Worm (Caenorhabditis elegans) whole organism, L4/young adult: ENCODE data around the gene nas-9.

Experiments used
- W03F9.2 ChIP-seq: fragments of 150-350 bp; optimal IDR thresholded peaks from 2 replicates; lab custom pipeline; 2014; ENCODE audit warnings: missing biosample characterization, missing genetic modification characterization
- him-1 ChIP-seq: sonication (generic microtip); optimal IDR thresholded peaks from 2 replicates; lab custom pipeline; 2016; ENCODE audit warnings: missing genotype, missing genetic modification reagents, missing genetic modification characterization, missing compliant biosample characterization

DNA sequence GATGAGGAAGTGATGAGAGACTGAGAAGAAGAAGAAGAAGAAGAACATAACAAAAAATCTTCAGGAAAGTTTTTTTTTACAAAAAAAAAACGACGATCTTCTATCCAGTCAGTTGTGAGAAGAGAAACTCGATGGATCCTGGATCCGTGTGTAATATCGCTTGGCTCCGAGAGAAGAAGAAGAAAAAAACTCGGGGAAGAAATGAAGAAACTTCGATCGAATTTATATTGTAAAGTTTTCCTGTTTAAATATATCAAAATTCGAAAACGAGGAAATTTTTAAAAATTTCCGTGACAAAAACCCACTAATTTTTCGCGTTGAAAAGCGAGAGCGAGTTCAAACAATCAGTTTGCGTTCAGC lies 16.5 kb downstream of the nas-9 start, which contains the start of gene adss-1:
- TF ChIP-seq him-1, result no peak
- no peak for TF ChIP-seq W03F9.2 (tag; lab: Kevin White, UChicago)
